Worm (Caenorhabditis elegans): Measurements from ENCODE around the gene F08D12.12.
A peak's percentile ranks its signal among the peaks of the same experiment; 100 is the strongest.

DNA sequence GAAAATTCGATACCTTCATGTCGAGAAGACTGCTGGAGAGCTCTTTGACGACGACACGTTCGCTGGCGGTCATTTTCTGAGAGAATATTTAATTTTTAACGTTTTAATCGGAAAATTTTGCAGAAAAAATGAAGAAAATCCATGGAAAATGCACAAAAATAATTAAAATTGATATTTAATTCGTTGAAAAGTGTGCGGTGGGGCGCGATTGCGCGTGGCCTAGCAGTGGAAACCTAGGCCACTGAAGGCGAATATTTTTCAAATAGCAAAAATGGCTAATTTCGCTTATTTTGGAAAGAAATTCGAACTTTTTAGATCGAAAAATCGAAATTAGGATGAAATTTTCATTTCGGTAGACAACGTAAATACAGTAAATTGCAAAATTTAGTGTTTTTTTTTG lies 34.3 kb downstream of the F08D12.12 start, which contains the start of gene F29A7.6:
- TF ChIP-seq ztf-29 (GFP tag; IDR thresholded peaks at IDR 0.05) = no peak
- no peak for TF ChIP-seq tab-1 (GFP tag; IDR thresholded peaks at IDR 0.05)
- TF ChIP-seq flt-1 (GFP tag; IDR thresholded peaks at IDR 0.05) = peak; percentile 65
- no peak for TF ChIP-seq med-1 (GFP tag; optimal IDR thresholded peaks at IDR 0.05; ENCODE audit: insufficient read depth)
- TF ChIP-seq cog-1 (tag; optimal IDR thresholded peaks at IDR 0.05) = peak; percentile 20
- TF ChIP-seq ref-1 (GFP tag; conservative IDR thresholded peaks at IDR 0.05) = no peak

Data from whole organism, midembryonic.